Fruit fly (Drosophila melanogaster) whole organism, embryonic: ENCODE results near the gene Cyp310a1.

Experiments used
- Ada2b ChIP-seq: fragments of 200-800 bp; sonication (Bioruptor generic); IDR thresholded peaks from 2 replicates; pipeline ENCODE4 v1.3.6; 2022; ENCODE audit warnings: missing biosample characterization, missing genetic modification characterization
- Adf1 ChIP-seq: fragments of 200-800 bp; sonication (Bioruptor generic); IDR thresholded peaks from 2 replicates; pipeline ENCODE4 v1.3.6; 2022; ENCODE audit warnings: missing biosample characterization, missing genetic modification characterization
- B-H1 ChIP-seq: fragments of 200-800 bp; sonication (Bioruptor generic); IDR thresholded peaks from 3 replicates; pipeline ENCODE4 v1.3.6; 2022; ENCODE audit warnings: missing biosample characterization, missing genetic modification characterization
- CG11456 ChIP-seq: fragments of 200-800 bp; sonication (Bioruptor generic); IDR thresholded peaks from 3 replicates; pipeline ENCODE4 v1.3.6; 2022; ENCODE audit warnings: missing biosample characterization, missing genetic modification characterization
- CG12104 ChIP-seq: fragments of 200-800 bp; sonication (Bioruptor generic); optimal IDR thresholded peaks from 3 replicates; lab custom pipeline; 2016; ENCODE audit warnings: missing biosample characterization, missing genetic modification characterization
- CG12391 ChIP-seq: fragments of 200-800 bp; sonication (Bioruptor generic); optimal IDR thresholded peaks from 3 replicates; lab custom pipeline; 2018; ENCODE audit warnings: missing biosample characterization, mild to moderate bottlenecking, missing genetic modification characterization, moderate library complexity
- CG13424 ChIP-seq: fragments of 200-800 bp; sonication (Bioruptor generic); optimal IDR thresholded peaks from 2 replicates; lab custom pipeline; 2019; ENCODE audit warnings: missing biosample characterization, mild to moderate bottlenecking, missing genetic modification characterization, moderate library complexity
- CG16863 ChIP-seq: fragments of 200-800 bp; sonication (Bioruptor generic); optimal IDR thresholded peaks from 3 replicates; lab custom pipeline; 2016; ENCODE audit warnings: missing biosample characterization, missing genetic modification characterization
- CG17385 ChIP-seq: fragments of 200-800 bp; sonication (Bioruptor generic); optimal IDR thresholded peaks from 3 replicates; lab custom pipeline; 2018; ENCODE audit warnings: missing biosample characterization, mild to moderate bottlenecking, missing genetic modification characterization
- CG17568 ChIP-seq: fragments of 200-800 bp; sonication (Bioruptor generic); optimal IDR thresholded peaks from 2 replicates; lab custom pipeline; 2018; ENCODE audit warnings: missing biosample characterization, mild to moderate bottlenecking, missing genetic modification characterization, moderate library complexity
- CG17612 ChIP-seq: fragments of 200-800 bp; sonication (Bioruptor generic); IDR thresholded peaks from 2 replicates; pipeline ENCODE4 v1.3.6; 2022; ENCODE audit warnings: missing biosample characterization, missing genetic modification characterization
- CG18476 ChIP-seq: fragments of 200-800 bp; sonication (Bioruptor generic); optimal IDR thresholded peaks from 2 replicates; lab custom pipeline; 2016; ENCODE audit warnings: missing biosample characterization, mild to moderate bottlenecking, missing genetic modification characterization
- CG2712 ChIP-seq: fragments of 200-800 bp; optimal IDR thresholded peaks from 3 replicates; lab custom pipeline; 2019; ENCODE audit warnings: missing biosample characterization, mild to moderate bottlenecking, missing genetic modification characterization, moderate library complexity
- CG30403 ChIP-seq: fragments of 200-800 bp; sonication (Bioruptor generic); optimal IDR thresholded peaks from 3 replicates; lab custom pipeline; 2016; ENCODE audit warnings: missing biosample characterization, missing genetic modification characterization
- CG34422 ChIP-seq: fragments of 200-800 bp; sonication (Bioruptor generic); IDR thresholded peaks from 3 replicates; pipeline ENCODE4 v1.3.6; 2022; ENCODE audit warnings: missing biosample characterization, missing genetic modification characterization
- CG7839 ChIP-seq: fragments of 200-800 bp; sonication (Bioruptor generic); optimal IDR thresholded peaks from 3 replicates; lab custom pipeline; 2018; ENCODE audit warnings: missing biosample characterization, mild to moderate bottlenecking, missing genetic modification characterization, moderate library complexity
- CG8388 ChIP-seq: fragments of 200-800 bp; sonication (Bioruptor generic); optimal IDR thresholded peaks from 2 replicates; lab custom pipeline; 2019; ENCODE audit warnings: missing biosample characterization, mild to moderate bottlenecking, missing genetic modification characterization, moderate library complexity
- CG9609 ChIP-seq: fragments of 200-800 bp; sonication (Bioruptor generic); optimal IDR thresholded peaks from 3 replicates; lab custom pipeline; 2016; ENCODE audit warnings: missing biosample characterization, missing genetic modification characterization
- CG9932 ChIP-seq: fragments of 200-800 bp; sonication (Bioruptor generic); IDR thresholded peaks from 2 replicates; pipeline ENCODE4 v1.3.6; 2022; ENCODE audit warnings: missing biosample characterization, missing genetic modification characterization
- Camta ChIP-seq: fragments of 200-800 bp; sonication (Bioruptor generic); optimal IDR thresholded peaks from 2 replicates; lab custom pipeline; 2016; ENCODE audit warnings: missing biosample characterization, missing genetic modification characterization
- D19A ChIP-seq: fragments of 200-800 bp; optimal IDR thresholded peaks from 3 replicates; lab custom pipeline; 2019; ENCODE audit warnings: missing biosample characterization, mild to moderate bottlenecking, missing genetic modification characterization, moderate library complexity
- D19B ChIP-seq: fragments of 200-800 bp; sonication (Bioruptor generic); optimal IDR thresholded peaks from 2 replicates; lab custom pipeline; 2017; ENCODE audit warnings: missing biosample characterization, mild to moderate bottlenecking, missing genetic modification characterization
- Ets65A ChIP-seq: fragments of 200-800 bp; sonication (Bioruptor generic); peaks from one replicate; lab custom pipeline; 2016; ENCODE audit warnings: missing biosample characterization, missing genetic modification characterization
- HLH3B ChIP-seq: fragments of 200-800 bp; sonication (Bioruptor generic); IDR thresholded peaks from 2 replicates; pipeline ENCODE4 v1.3.6; 2022; ENCODE audit warnings: missing biosample characterization, missing genetic modification characterization
- Mad ChIP-seq: fragments of 200-800 bp; sonication (Bioruptor generic); optimal IDR thresholded peaks from 2 replicates; lab custom pipeline; 2016; ENCODE audit warnings: missing biosample characterization, missing genetic modification characterization
- NK7.1 ChIP-seq: fragments of 200-800 bp; sonication (Bioruptor generic); optimal IDR thresholded peaks from 3 replicates; lab custom pipeline; 2016; ENCODE audit warnings: missing biosample characterization, missing genetic modification characterization
- Oaz ChIP-seq: fragments of 200-800 bp; sonication (Bioruptor generic); IDR thresholded peaks from 2 replicates; pipeline ENCODE4 v1.3.6; 2022; ENCODE audit warnings: missing biosample characterization, missing genetic modification characterization
- PHDP ChIP-seq: fragments of 200-800 bp; sonication (Bioruptor generic); optimal IDR thresholded peaks from 3 replicates; lab custom pipeline; 2018; ENCODE audit warnings: missing biosample characterization, mild to moderate bottlenecking, missing genetic modification characterization, moderate library complexity
- Ptx1 ChIP-seq: fragments of 200-800 bp; sonication (Bioruptor generic); IDR thresholded peaks from 2 replicates; pipeline ENCODE4 v1.3.6; 2022; ENCODE audit warnings: missing biosample characterization, missing genetic modification characterization
- Rfx ChIP-seq: fragments of 200-800 bp; sonication (Bioruptor generic); IDR thresholded peaks from 2 replicates; pipeline ENCODE4 v1.3.6; 2022; ENCODE audit warnings: missing biosample characterization, missing genetic modification characterization
- Stat92E ChIP-seq, 3 experiments: fragments of >200 bp in 2 of 3; fragments of 200-800 bp in 1 of 3; sonication (Bioruptor generic) in 1 of 3; optimal IDR thresholded peaks; 2 replicates each; lab custom pipeline; 2017 to 2019; ENCODE audit warnings: missing biosample characterization in 3 of 3, missing genetic modification characterization in 3 of 3, mild to moderate bottlenecking in 1 of 3, moderate library complexity in 1 of 3
- Xrp1 ChIP-seq: fragments of 200-800 bp; sonication (Bioruptor generic); IDR thresholded peaks from 2 replicates; pipeline ENCODE4 v1.3.6; 2022; ENCODE audit warnings: missing biosample characterization, missing genetic modification characterization
- aop ChIP-seq: fragments of 200-800 bp; sonication (Bioruptor generic); IDR thresholded peaks from 2 replicates; pipeline ENCODE4 v1.3.6; 2022; ENCODE audit warnings: missing biosample characterization, missing genetic modification characterization
- bab2 ChIP-seq: fragments of 200-800 bp; sonication (Bioruptor generic); optimal IDR thresholded peaks from 2 replicates; lab custom pipeline; 2016; ENCODE audit warnings: missing biosample characterization, missing genetic modification characterization
- corto ChIP-seq: fragments of 200-800 bp; sonication (Bioruptor generic); optimal IDR thresholded peaks from 2 replicates; lab custom pipeline; 2016; ENCODE audit warnings: missing biosample characterization, mild to moderate bottlenecking, missing genetic modification characterization, moderate library complexity
- dmrt11E ChIP-seq: fragments of 200-800 bp; sonication (Bioruptor generic); optimal IDR thresholded peaks from 3 replicates; lab custom pipeline; 2018; ENCODE audit warnings: missing biosample characterization, mild to moderate bottlenecking, missing genetic modification characterization, moderate library complexity
- dpn ChIP-seq, 2 experiments: fragments of 200-800 bp; sonication (Bioruptor generic); optimal IDR thresholded peaks; 3 replicates each; lab custom pipeline; 2016; ENCODE audit warnings: missing biosample characterization in 2 of 2, missing genetic modification characterization in 2 of 2
- gfzf ChIP-seq: fragments of 200-800 bp; sonication (Bioruptor generic); optimal IDR thresholded peaks from 2 replicates; lab custom pipeline; 2016; ENCODE audit warnings: missing biosample characterization, mild to moderate bottlenecking, missing genetic modification characterization, moderate library complexity
- hkb ChIP-seq, 2 experiments: fragments of 200-800 bp in 1 of 2; fragments of >200 bp in 1 of 2; sonication (Bioruptor generic) in 1 of 2; IDR thresholded peaks in 1 of 2; optimal IDR thresholded peaks in 1 of 2; 2 replicates each; pipeline versions ENCODE4 v1.3.6 to Lab custom; 2017 to 2022; ENCODE audit warnings: missing biosample characterization in 1 of 2, missing genetic modification characterization in 1 of 2
- lab ChIP-seq: fragments of 200-800 bp; sonication (Bioruptor generic); optimal IDR thresholded peaks from 3 replicates; lab custom pipeline; 2017; ENCODE audit warnings: missing biosample characterization, missing genetic modification characterization, mild to moderate bottlenecking, moderate library complexity, missing genetic modification reagents
- lmd ChIP-seq: fragments of 200-800 bp; sonication (Bioruptor generic); IDR thresholded peaks from 2 replicates; pipeline ENCODE4 v1.3.6; 2022; ENCODE audit warnings: missing biosample characterization, missing genetic modification characterization
- maf-S ChIP-seq: fragments of 200-800 bp; sonication (Bioruptor generic); optimal IDR thresholded peaks from 2 replicates; lab custom pipeline; 2016; ENCODE audit warnings: missing biosample characterization, missing genetic modification characterization
- phol ChIP-seq: fragments of 200-800 bp; sonication (Bioruptor generic); optimal IDR thresholded peaks from 3 replicates; lab custom pipeline; 2018; ENCODE audit warnings: missing biosample characterization, mild to moderate bottlenecking, missing genetic modification characterization, moderate library complexity
- rib ChIP-seq: fragments of 200-800 bp; sonication (Bioruptor generic); IDR thresholded peaks from 2 replicates; pipeline ENCODE4 v1.3.6; 2022; ENCODE audit warnings: missing biosample characterization, missing genetic modification characterization
- ro ChIP-seq: fragments of 200-800 bp; sonication (Bioruptor generic); IDR thresholded peaks from 2 replicates; pipeline ENCODE4 v1.3.6; 2022; ENCODE audit warnings: missing biosample characterization, missing genetic modification characterization
- slbo ChIP-seq: fragments of 200-800 bp; sonication (Bioruptor generic); IDR thresholded peaks from 2 replicates; pipeline ENCODE4 v1.3.6; 2022; ENCODE audit warnings: missing biosample characterization, missing genetic modification characterization
- ssp ChIP-seq: fragments of 200-800 bp; sonication (Bioruptor generic); IDR thresholded peaks from 2 replicates; pipeline ENCODE4 v1.3.6; 2022; ENCODE audit warnings: missing biosample characterization, missing genetic modification characterization
- ttk ChIP-seq: fragments of 200-800 bp; sonication (Bioruptor generic); IDR thresholded peaks from 2 replicates; pipeline ENCODE4 v2.1.2; 2022; ENCODE audit warnings: missing biosample characterization, missing genetic modification characterization
- yki ChIP-seq: fragments of >200 bp; optimal IDR thresholded peaks from 3 replicates; lab custom pipeline; 2018
- zen2 ChIP-seq: fragments of 200-800 bp; sonication (Bioruptor generic); IDR thresholded peaks from 3 replicates; pipeline ENCODE4 v1.3.6; 2022; ENCODE audit warnings: missing biosample characterization, missing genetic modification characterization; ENCODE audit not compliant: partially characterized antibody
- zf30C ChIP-seq: fragments of 200-800 bp; sonication (Bioruptor generic); optimal IDR thresholded peaks from 3 replicates; lab custom pipeline; 2018; ENCODE audit warnings: missing biosample characterization, mild to moderate bottlenecking, missing genetic modification characterization

Gene Cyp310a1

dm6 chr2L:18694724-18695105, 41.9 kb upstream of the Cyp310a1 start (continued):
- no peak for TF ChIP-seq D19A (tag; lab: Kevin White, UChicago)
- TF ChIP-seq Adf1: 0 out of 2 replicates have a peak, but pooled peaks have one; percentile 4
- TF ChIP-seq ssp: peak; percentile 30; the same call in 1 of the 2 replicates
- 0 out of 3 replicates have a peak, but pooled peaks have one; percentile 34 for TF ChIP-seq CG11456
- TF ChIP-seq CG17568 (GFP tag; lab: Kevin White, UChicago): no peak
- peak; percentile 38 for TF ChIP-seq CG16863 (GFP tag; lab: Kevin White, UChicago)
- TF ChIP-seq CG8388 (GFP tag; lab: Kevin White, UChicago): peak; percentile 32
- TF ChIP-seq CG18476 (GFP tag; lab: Kevin White, UChicago): no peak
- no peak for TF ChIP-seq NK7.1
- no peak for TF ChIP-seq Stat92E (GFP tag; optimal IDR thresholded peaks at IDR 0.05; lab: Kevin White, UChicago)
- TF ChIP-seq aop: no peak
- peak; percentile 18 for TF ChIP-seq CG17385 (GFP tag; lab: Kevin White, UChicago)
- peak; percentile 49 for TF ChIP-seq zf30C (GFP tag; lab: Kevin White, UChicago)
- peak; percentile 34; the same call in 1 of the 2 replicates for TF ChIP-seq ttk (GFP tag; lab: Robert Waterston, UW)
- no peak for TF ChIP-seq yki (lab: Kevin White, UChicago)
- TF ChIP-seq CG2712 (tag; lab: Kevin White, UChicago): peak; percentile 29
- TF ChIP-seq CG17612 (GFP tag; lab: Robert Waterston, UW): no peak
- peak; percentile 48; the same call in 1 of the 2 replicates for TF ChIP-seq Ada2b (GFP tag; lab: Robert Waterston, UW)
- TF ChIP-seq maf-S: no peak
- TF ChIP-seq Xrp1: peak; percentile 55
- no peak for TF ChIP-seq gfzf
- TF ChIP-seq CG30403 (GFP tag; lab: Kevin White, UChicago): peak; percentile 3
- peak; percentile 13 for TF ChIP-seq Camta
- 0 out of 3 replicates have a peak, but pooled peaks have one; percentile 22 for TF ChIP-seq B-H1 (GFP tag; lab: Robert Waterston, UW)
- peak; percentile 19 for TF ChIP-seq lab
- TF ChIP-seq D19B (GFP tag; lab: Kevin White, UChicago): no peak
- peak; percentile 75 for TF ChIP-seq slbo (GFP tag; lab: Robert Waterston, UW)
- TF ChIP-seq CG34422: no peak
- TF ChIP-seq phol (tag; lab: Kevin White, UChicago): peak; percentile 19
- TF ChIP-seq rib (GFP tag; lab: Robert Waterston, UW): no peak
- peak; percentile 18 for TF ChIP-seq dmrt11E (tag; lab: Kevin White, UChicago)
- TF ChIP-seq Mad (GFP tag; lab: Kevin White, UChicago): peak; percentile 11
- TF ChIP-seq ro (GFP tag; lab: Robert Waterston, UW): no peak
- TF ChIP-seq CG13424: peak; percentile 46
- TF ChIP-seq HLH3B (GFP tag; lab: Robert Waterston, UW): 0 out of 2 replicates have a peak, but pooled peaks have one; percentile 19
- peak; percentile 33 for TF ChIP-seq CG7839
- peak; percentile 80 for TF ChIP-seq Rfx
- peak; percentile 6 for TF ChIP-seq CG9609 (GFP tag; lab: Kevin White, UChicago)
- TF ChIP-seq Oaz (GFP tag; lab: Robert Waterston, UW): peak; percentile 49; the same call in 1 of the 2 replicates
- TF ChIP-seq bab2: peak; percentile 6
- TF ChIP-seq dpn (GFP tag; optimal IDR thresholded peaks at IDR 0.05; lab: Kevin White, UChicago): peak in 1 of 2 experiments; percentile 31
- TF ChIP-seq CG12104: no peak
- peak; percentile 51 for TF ChIP-seq PHDP (tag; lab: Kevin White, UChicago)
- TF ChIP-seq corto (GFP tag; lab: Kevin White, UChicago): no peak
- 0 out of 2 replicates have a peak, but pooled peaks have one; percentile 36 for TF ChIP-seq lmd
- TF ChIP-seq CG12391 (tag; lab: Kevin White, UChicago): peak; percentile 40
- TF ChIP-seq Ptx1: peak; percentile 69
- peak; percentile 88 for TF ChIP-seq Ets65A (GFP tag; lab: Kevin White, UChicago)
- TF ChIP-seq CG9932: peak; percentile 29; the same call in 1 of the 2 replicates
- TF ChIP-seq hkb (optimal IDR thresholded peaks at IDR 0.05; lab: Kevin White, UChicago): no peak
- TF ChIP-seq hkb (GFP tag; IDR thresholded peaks at IDR 0.05; lab: Robert Waterston, UW): peak; percentile 63
- no peak for TF ChIP-seq zen2 (GFP tag; lab: Robert Waterston, UW)
